Fruit fly (Drosophila melanogaster): Measurements from ENCODE around the gene PGS1.
A peak's percentile ranks its signal among the peaks of the same experiment; 100 is the strongest.

PGS1 gene

dm6 chr3R:18785741-18786140 lies 39.9 kb upstream of the PGS1 start:
- TF ChIP-seq CG31441 (GFP tag; IDR thresholded peaks at IDR 0.05): peak; percentile 51
- TF ChIP-seq Sox100B (GFP tag; optimal IDR thresholded peaks at IDR 0.05): peak; percentile 61
- TF ChIP-seq CG1529 (GFP tag; optimal IDR thresholded peaks at IDR 0.05): peak; percentile 61
- TF ChIP-seq gem (tag; optimal IDR thresholded peaks at IDR 0.05): peak; percentile 40
- peak; percentile 43 for TF ChIP-seq CoRest (tag; optimal IDR thresholded peaks at IDR 0.05)
- TF ChIP-seq run (tag; optimal IDR thresholded peaks at IDR 0.05): no peak
- no peak for TF ChIP-seq CG10543 (GFP tag; optimal IDR thresholded peaks at IDR 0.05)
- TF ChIP-seq Hmx (GFP tag; optimal IDR thresholded peaks at IDR 0.05): no peak
- TF ChIP-seq Blimp-1 (GFP tag; optimal IDR thresholded peaks at IDR 0.05): peak; percentile 87
- peak; percentile 41 for TF ChIP-seq CG11504 (tag; optimal IDR thresholded peaks at IDR 0.05)
- no peak for TF ChIP-seq zfh1 (GFP tag; IDR thresholded peaks at IDR 0.05)
- peak; percentile 64 for TF ChIP-seq fd64A (GFP tag; optimal IDR thresholded peaks at IDR 0.05)
- TF ChIP-seq aop (GFP tag; IDR thresholded peaks at IDR 0.05): no peak
- TF ChIP-seq CG7987 (GFP tag; optimal IDR thresholded peaks at IDR 0.05): peak; percentile 12
- TF ChIP-seq pnt (GFP tag; optimal IDR thresholded peaks at IDR 0.05): no peak
- peak; percentile 36 for TF ChIP-seq MTF-1 (GFP tag; optimal IDR thresholded peaks at IDR 0.05; ENCODE audit: borderline replicate concordance)
- peak; percentile 83 for TF ChIP-seq CG15601 (tag; optimal IDR thresholded peaks at IDR 0.05)
- no peak for TF ChIP-seq phol (tag; optimal IDR thresholded peaks at IDR 0.05)
- TF ChIP-seq otp (GFP tag; IDR thresholded peaks at IDR 0.05): peak; percentile 29; the same call in 1 of the 3 replicates
- TF ChIP-seq pb (GFP tag; optimal IDR thresholded peaks at IDR 0.05): no peak
- peak; percentile 49 for TF ChIP-seq Sox102F (GFP tag; optimal IDR thresholded peaks at IDR 0.05)
- peak; percentile 3 for TF ChIP-seq CG12104 (GFP tag; optimal IDR thresholded peaks at IDR 0.05)
- TF ChIP-seq hb (GFP tag; IDR thresholded peaks at IDR 0.05; ENCODE audit: partially characterized antibody): no peak
- peak; percentile 7 for TF ChIP-seq CG3281 (GFP tag; optimal IDR thresholded peaks at IDR 0.05)
- peak; percentile 48 for TF ChIP-seq CG12299 (tag; optimal IDR thresholded peaks at IDR 0.05)
- peak; percentile 25 for TF ChIP-seq ewg (GFP tag; optimal IDR thresholded peaks at IDR 0.05)
- TF ChIP-seq nau (GFP tag; optimal IDR thresholded peaks at IDR 0.05): peak; percentile 35
- peak; percentile 72 for TF ChIP-seq CG17359 (tag; optimal IDR thresholded peaks at IDR 0.05)
- peak; percentile 23 for TF ChIP-seq CG1603 (tag; optimal IDR thresholded peaks at IDR 0.05)
- no peak for TF ChIP-seq bsh (GFP tag; optimal IDR thresholded peaks at IDR 0.05)
- no peak for TF ChIP-seq CG8290 (GFP tag; optimal IDR thresholded peaks at IDR 0.05)
- peak in 1 of 2 experiments; percentile 7 for TF ChIP-seq CG8290 (tag; optimal IDR thresholded peaks at IDR 0.05)
- peak; percentile 29 for TF ChIP-seq CG17568 (GFP tag; optimal IDR thresholded peaks at IDR 0.05)
- TF ChIP-seq ind (GFP tag; optimal IDR thresholded peaks at IDR 0.05): no peak
- peak; percentile 6 for TF ChIP-seq Fer3 (tag; optimal IDR thresholded peaks at IDR 0.05)
- peak; percentile 20 for TF ChIP-seq CG8388 (GFP tag; optimal IDR thresholded peaks at IDR 0.05)
- TF ChIP-seq CG6854 (GFP tag; optimal IDR thresholded peaks at IDR 0.05): no peak
- peak; percentile 63 for TF ChIP-seq gsb-n (tag; optimal IDR thresholded peaks at IDR 0.05)
- peak; percentile 16 for TF ChIP-seq CG5180 (GFP tag; optimal IDR thresholded peaks at IDR 0.05)
- peak; percentile 5 for TF ChIP-seq Nf-YB (GFP tag; optimal IDR thresholded peaks at IDR 0.05)
- peak; percentile 50; the same call in 1 of the 3 replicates for TF ChIP-seq ci (GFP tag; IDR thresholded peaks at IDR 0.05)
- TF ChIP-seq MESR4 (GFP tag; optimal IDR thresholded peaks at IDR 0.05): no peak
- peak; percentile 39 for TF ChIP-seq Lhr (GFP tag; optimal IDR thresholded peaks at IDR 0.05)
- peak; percentile 9 for TF ChIP-seq CG8359 (GFP tag; optimal IDR thresholded peaks at IDR 0.05; ENCODE audit: borderline replicate concordance)
- TF ChIP-seq ERR (GFP tag; optimal IDR thresholded peaks at IDR 0.05): no peak
- TF ChIP-seq CG17385 (GFP tag; optimal IDR thresholded peaks at IDR 0.05): peak; percentile 19
- TF ChIP-seq ATbp (GFP tag; optimal IDR thresholded peaks at IDR 0.05): peak; percentile 87
- TF ChIP-seq gcm (GFP tag; optimal IDR thresholded peaks at IDR 0.05): peak; percentile 5
- peak; percentile 90 for TF ChIP-seq Asciz (GFP tag; optimal IDR thresholded peaks at IDR 0.05)
